Worm (Caenorhabditis elegans) whole organism, L4/young adult: ENCODE results near the gene ZK1010.12.

Experiments used
- W03F9.2 ChIP-seq: fragments of 150-350 bp; optimal IDR thresholded peaks from 2 replicates; lab custom pipeline; 2014; ENCODE audit warnings: missing biosample characterization, missing genetic modification characterization
- him-1 ChIP-seq: sonication (generic microtip); optimal IDR thresholded peaks from 2 replicates; lab custom pipeline; 2016; ENCODE audit warnings: missing genotype, missing genetic modification reagents, missing genetic modification characterization, missing compliant biosample characterization

ce11 chrIII:12959286-12959685 is 31.8 kb upstream of the ZK1010.12 start:
- TF ChIP-seq him-1 (no peak), W03F9.2 (no peak)
